Worm (Caenorhabditis elegans) whole organism, L1 larva: ENCODE results near the gene F22B8.7.

Experiments
- C04F5.9 ChIP-seq: sonication (generic microtip); optimal IDR thresholded peaks from 2 replicates; lab custom pipeline; 2016; ENCODE audit warnings: missing genetic modification characterization, missing compliant biosample characterization
- C16A3.4 ChIP-seq: fragments of 150-350 bp; optimal IDR thresholded peaks from 2 replicates; lab custom pipeline; 2014; ENCODE audit warnings: missing biosample characterization, missing genetic modification characterization
- Y116A8C.19 ChIP-seq: sonication (generic microtip); optimal IDR thresholded peaks from 2 replicates; lab custom pipeline; 2016; ENCODE audit warnings: missing compliant biosample characterization, missing genetic modification characterization, borderline replicate concordance
- ceh-63 ChIP-seq: fragments of 200-800 bp; sonication (Bioruptor generic); optimal IDR thresholded peaks from 2 replicates; lab custom pipeline; 2018; ENCODE audit warnings: mild to moderate bottlenecking, missing genetic modification characterization, missing compliant biosample characterization
- ceh-8 ChIP-seq: fragments of 200-800 bp; sonication (Bioruptor generic); optimal IDR thresholded peaks from 2 replicates; lab custom pipeline; 2018; ENCODE audit warnings: mild to moderate bottlenecking, missing genetic modification characterization, moderate library complexity, missing compliant biosample characterization
- dpl-1 ChIP-seq, 3 experiments: fragments of 150-350 bp in 2 of 3; sonication (generic microtip) in 1 of 3; optimal IDR thresholded peaks; 2 replicates each; lab custom pipeline; 2014 to 2017; ENCODE audit warnings: missing biosample characterization in 3 of 3, missing genetic modification characterization in 3 of 3, missing genetic modification reagents in 3 of 3
- dsc-1 ChIP-seq: sonication (generic microtip); optimal IDR thresholded peaks from 2 replicates; lab custom pipeline; 2016; ENCODE audit warnings: mild to moderate bottlenecking, missing genetic modification characterization, missing compliant biosample characterization
- efl-1 ChIP-seq, 4 experiments: fragments of 150-350 bp; optimal IDR thresholded peaks in 3 of 4; peaks in 1 of 4; 1 replicate in 1 of 4; 2 replicates in 3 of 4; lab custom pipeline; 2014; ENCODE audit warnings: missing biosample characterization in 2 of 4, missing genetic modification characterization in 2 of 4, missing genetic modification reagents in 2 of 4
- elt-2 ChIP-seq: sonication (generic microtip); optimal IDR thresholded peaks from 2 replicates; lab custom pipeline; 2016; ENCODE audit warnings: missing genetic modification characterization, mild to moderate bottlenecking, inconsistent platforms, missing compliant biosample characterization, missing genetic modification reagents
- irx-1 ChIP-seq: sonication (generic microtip); optimal IDR thresholded peaks from 2 replicates; lab custom pipeline; 2016; ENCODE audit warnings: missing genetic modification characterization, missing compliant biosample characterization
- lin-14 ChIP-seq: fragments of 200-800 bp; sonication (Bioruptor generic); optimal IDR thresholded peaks from 2 replicates; lab custom pipeline; 2018; ENCODE audit warnings: mild to moderate bottlenecking, missing genetic modification characterization, moderate library complexity, missing compliant biosample characterization
- lin-15B ChIP-seq: fragments of 150-350 bp; sonication (generic microtip); optimal IDR thresholded peaks from 3 replicates; lab custom pipeline; 2014; ENCODE audit warnings: missing biosample characterization, missing genetic modification characterization
- mep-1 ChIP-seq: fragments of 150-350 bp; optimal IDR thresholded peaks from 2 replicates; lab custom pipeline; 2014; ENCODE audit warnings: missing biosample characterization, missing genetic modification characterization
- nhr-19 ChIP-seq: fragments of 200-800 bp; sonication (Bioruptor generic); conservative IDR thresholded peaks from 2 replicates; pipeline ENCODE4 v1.3.6; 2022; ENCODE audit warnings: missing genetic modification characterization, missing compliant biosample characterization
- nhr-20 ChIP-seq: sonication (generic microtip); optimal IDR thresholded peaks from 2 replicates; lab custom pipeline; 2016; ENCODE audit warnings: mild to moderate bottlenecking, missing genetic modification characterization, missing compliant biosample characterization
- nhr-71 ChIP-seq: sonication (generic microtip); optimal IDR thresholded peaks from 2 replicates; lab custom pipeline; 2016; ENCODE audit warnings: mild to moderate bottlenecking, missing genetic modification characterization, moderate library complexity, missing compliant biosample characterization
- nhr-76 ChIP-seq: sonication (generic microtip); optimal IDR thresholded peaks from 2 replicates; lab custom pipeline; 2017; ENCODE audit warnings: missing biosample characterization, missing genetic modification characterization
- pqm-1 ChIP-seq: sonication (generic microtip); optimal IDR thresholded peaks from 3 replicates; lab custom pipeline; 2017; ENCODE audit warnings: missing biosample characterization, missing genetic modification characterization
- rnt-1 ChIP-seq: sonication (generic microtip); optimal IDR thresholded peaks from 2 replicates; lab custom pipeline; 2016; ENCODE audit warnings: mild to moderate bottlenecking, missing genetic modification characterization, moderate library complexity, missing compliant biosample characterization
- tbx-2 ChIP-seq: sonication (generic microtip); optimal IDR thresholded peaks from 2 replicates; lab custom pipeline; 2016; ENCODE audit warnings: missing genetic modification characterization, missing compliant biosample characterization
- vab-15 ChIP-seq: sonication (generic microtip); optimal IDR thresholded peaks from 2 replicates; lab custom pipeline; 2017; ENCODE audit warnings: missing genotype, mild to moderate bottlenecking, missing genetic modification characterization, missing compliant biosample characterization
- ztf-4 ChIP-seq: fragments of 150-350 bp; optimal IDR thresholded peaks from 2 replicates; lab custom pipeline; 2014; ENCODE audit warnings: missing biosample characterization, missing genetic modification characterization

The F22B8.7 gene

ce11 chrV:16143066-16143581 lies 48.7 kb downstream of the F22B8.7 start, which contains the start of gene fbxa-88:
Gene fbxa-88 (minus strand): TSS chrV:16143116.
- TF ChIP-seq nhr-20 (tag; lab: Kevin White, UChicago), result peak; percentile 12
- TF ChIP-seq elt-2 (tag; lab: Kevin White, UChicago), result peak; percentile 80
- TF ChIP-seq pqm-1 (tag; lab: Kevin White, UChicago), result peak; percentile 47
- TF ChIP-seq ztf-4 (tag; lab: Kevin White, UChicago), result no peak

- TF ChIP-seq nhr-71, result no peak
- no peak for TF ChIP-seq ceh-63
- TF ChIP-seq mep-1 (tag; lab: Kevin White, UChicago), result no peak
- no peak for TF ChIP-seq dpl-1 (GFP tag; optimal IDR thresholded peaks at IDR 0.05; lab: Kevin White, UChicago)
- TF ChIP-seq irx-1 (tag; lab: Kevin White, UChicago), result no peak
- TF ChIP-seq nhr-20 (tag; lab: Kevin White, UChicago), result no peak
- TF ChIP-seq efl-1 (optimal IDR thresholded peaks at IDR 0.05; lab: Kevin White, UChicago), result no peak
- no peak for TF ChIP-seq efl-1 (GFP tag; optimal IDR thresholded peaks at IDR 0.05 in 1 of 2; lab: Kevin White, UChicago)
- TF ChIP-seq nhr-76 (tag; lab: Kevin White, UChicago), result no peak
- no peak for TF ChIP-seq pqm-1 (tag; lab: Kevin White, UChicago)
- TF ChIP-seq lin-15B (tag; lab: Kevin White, UChicago), result no peak
- no peak for TF ChIP-seq dsc-1 (tag; lab: Kevin White, UChicago)
- TF ChIP-seq tbx-2, result no peak
- TF ChIP-seq ceh-8, result no peak
- no peak for TF ChIP-seq Y116A8C.19 (tag; lab: Kevin White, UChicago)
- no peak for TF ChIP-seq vab-15 (tag; lab: Kevin White, UChicago)
- TF ChIP-seq C04F5.9 (tag; lab: Kevin White, UChicago), result no peak
- TF ChIP-seq rnt-1 (tag; lab: Kevin White, UChicago), result no peak
- no peak for TF ChIP-seq C16A3.4 (tag; lab: Kevin White, UChicago)
- TF ChIP-seq lin-14 (GFP tag; lab: Kevin White, UChicago), result no peak
- TF ChIP-seq nhr-19 (GFP tag; lab: Robert Waterston, UW), result no peak
These were observed 50.6 kb downstream of the F22B8.7 start for ce11 chrV:16145009-16145408.
